Worm (Caenorhabditis elegans): ENCODE measurements around the gene gsp-1.

- no peak for TF ChIP-seq aly-2 (tag; optimal IDR thresholded peaks at IDR 0.05)
- no peak for TF ChIP-seq lin-13 (GFP tag; optimal IDR thresholded peaks at IDR 0.05)
- TF ChIP-seq nhr-77 (tag; optimal IDR thresholded peaks at IDR 0.05): no peak
- TF ChIP-seq ztf-1 (GFP tag; conservative IDR thresholded peaks at IDR 0.05): no peak
- TF ChIP-seq alr-1 (tag; optimal IDR thresholded peaks at IDR 0.05): no peak
Observed at ce11 chrV:10648146-10648545, 34.1 kb upstream of the gsp-1 start, which contains the start of gene aqp-6.

Data from whole organism, L2 larva.